Fruit fly (Drosophila melanogaster) Kc167 (cell line): ENCODE results near the gene dind.

Experiments
- Myc ChIP-seq: fragments of >200 bp; optimal IDR thresholded peaks from 2 replicates; lab custom pipeline; 2017; ENCODE audit warnings: missing external identifiers
- Sin3A ChIP-seq: fragments of >200 bp; optimal IDR thresholded peaks from 2 replicates; lab custom pipeline; 2018; ENCODE audit warnings: missing external identifiers
- h ChIP-seq: fragments of >200 bp; optimal IDR thresholded peaks from 3 replicates; lab custom pipeline; 2018; ENCODE audit warnings: missing external identifiers
- insv ChIP-seq: fragments of >200 bp; optimal IDR thresholded peaks from 3 replicates; lab custom pipeline; 2018; ENCODE audit warnings: missing external identifiers
- psq ChIP-seq: fragments of >200 bp; optimal IDR thresholded peaks from 2 replicates; lab custom pipeline; 2017; ENCODE audit warnings: missing external identifiers
- ttk ChIP-seq: sonication (Bioruptor generic); optimal IDR thresholded peaks from 2 replicates; lab custom pipeline; 2017; ENCODE audit warnings: missing external identifiers

dind gene

DNA sequence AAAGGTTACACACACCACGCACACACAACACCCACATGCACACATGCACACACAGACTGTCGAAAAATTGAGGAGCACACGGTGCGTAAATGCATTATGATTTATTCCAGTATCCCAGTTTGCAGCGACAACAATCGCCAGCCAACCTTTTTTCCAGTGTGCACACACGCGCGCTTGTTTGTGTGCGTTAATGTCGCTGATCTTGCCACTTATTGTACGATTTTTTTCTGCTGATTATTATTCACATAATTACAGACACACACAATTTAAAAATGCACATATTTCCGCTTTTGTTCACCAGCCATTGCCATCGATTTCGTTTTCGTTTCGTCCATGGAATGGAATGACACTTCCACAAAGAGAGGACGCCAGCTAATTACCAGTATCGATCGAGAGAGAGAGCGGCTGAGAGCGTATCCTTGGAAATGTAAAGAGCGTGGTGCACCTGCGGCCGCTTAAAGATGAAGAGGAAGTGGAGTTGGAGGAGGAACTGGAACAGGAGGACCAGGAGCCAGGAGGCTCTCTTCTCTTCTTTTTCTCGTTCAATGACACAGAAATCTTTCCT lies 18.9 kb downstream of the dind start:
- no peak for TF ChIP-seq ttk (lab: Kevin White, UChicago)
- no peak for TF ChIP-seq Sin3A (lab: Kevin White, UChicago)
- TF ChIP-seq insv: no peak
- TF ChIP-seq h (lab: Kevin White, UChicago): no peak
- TF ChIP-seq Myc (lab: Kevin White, UChicago): no peak
- no peak for TF ChIP-seq psq (lab: Kevin White, UChicago)

- no peak for TF ChIP-seq ttk (lab: Kevin White, UChicago)
- no peak for TF ChIP-seq psq (lab: Kevin White, UChicago)
- TF ChIP-seq Myc (lab: Kevin White, UChicago): no peak
- TF ChIP-seq h (lab: Kevin White, UChicago): no peak
- no peak for TF ChIP-seq Sin3A (lab: Kevin White, UChicago)
- no peak for TF ChIP-seq insv
Measured at dm6 chr3R:18643646-18644045, 33.7 kb downstream of the dind start.

- TF ChIP-seq Myc (lab: Kevin White, UChicago) (no peak), insv (no peak), ttk (lab: Kevin White, UChicago) (no peak), psq (lab: Kevin White, UChicago) (no peak), Sin3A (lab: Kevin White, UChicago) (no peak), h (lab: Kevin White, UChicago) (no peak)
Measured at dm6 chr3R:18641242-18641757, 36.0 kb downstream of the dind start, which contains the start of gene CG14301. Gene CG14301 (minus strand): TSS chr3R:18641457.

- TF ChIP-seq psq (lab: Kevin White, UChicago) (no peak), h (lab: Kevin White, UChicago) (no peak), insv (no peak), Myc (lab: Kevin White, UChicago) (no peak), Sin3A (lab: Kevin White, UChicago) (no peak), ttk (lab: Kevin White, UChicago) (no peak)
Measured at dm6 chr3R:18639662-18640061, 37.7 kb downstream of the dind start.

dm6 chr3R:18633099-18633498 lies 44.2 kb downstream of the dind start:
- no peak for TF ChIP-seq ttk (lab: Kevin White, UChicago)
- no peak for TF ChIP-seq h (lab: Kevin White, UChicago)
- TF ChIP-seq psq (lab: Kevin White, UChicago): no peak
- no peak for TF ChIP-seq Myc (lab: Kevin White, UChicago)
- no peak for TF ChIP-seq Sin3A (lab: Kevin White, UChicago)
- TF ChIP-seq insv: no peak

dm6 chr3R:18628311-18628811 lies 49.0 kb downstream of the dind start:
- no peak for TF ChIP-seq psq (lab: Kevin White, UChicago)
- TF ChIP-seq Sin3A (lab: Kevin White, UChicago): no peak
- TF ChIP-seq h (lab: Kevin White, UChicago): no peak
- no peak for TF ChIP-seq insv
- no peak for TF ChIP-seq ttk (lab: Kevin White, UChicago)
